Fruit fly (Drosophila melanogaster) Kc167 (cell line): Measurements from ENCODE around the gene Acox3.

Experiments used
- Myc ChIP-seq: fragments of >200 bp; optimal IDR thresholded peaks from 2 replicates; lab custom pipeline; 2017; ENCODE audit warnings: missing external identifiers
- Sin3A ChIP-seq: fragments of >200 bp; optimal IDR thresholded peaks from 2 replicates; lab custom pipeline; 2018; ENCODE audit warnings: missing external identifiers
- h ChIP-seq: fragments of >200 bp; optimal IDR thresholded peaks from 3 replicates; lab custom pipeline; 2018; ENCODE audit warnings: missing external identifiers
- insv ChIP-seq: fragments of >200 bp; optimal IDR thresholded peaks from 3 replicates; lab custom pipeline; 2018; ENCODE audit warnings: missing external identifiers
- psq ChIP-seq: fragments of >200 bp; optimal IDR thresholded peaks from 2 replicates; lab custom pipeline; 2017; ENCODE audit warnings: missing external identifiers

dm6 chr2L:6474878-6475582 is 26.8 kb upstream of the Acox3 start:
- TF ChIP-seq Myc (lab: Kevin White, UChicago) (no peak), insv (lab: Kevin White, UChicago) (no peak), psq (no peak), h (lab: Kevin White, UChicago) (no peak), Sin3A (lab: Kevin White, UChicago) (no peak)
